Worm (Caenorhabditis elegans) whole organism, L3 larva: ENCODE results near the gene klp-12.

Experiments used
- R02D3.7 ChIP-seq: fragments of 150-350 bp; optimal IDR thresholded peaks from 2 replicates; lab custom pipeline; 2014; ENCODE audit warnings: missing biosample characterization, missing genetic modification characterization
- ZK546.5 ChIP-seq: sonication (generic microtip); optimal IDR thresholded peaks from 2 replicates; lab custom pipeline; 2017; ENCODE audit warnings: missing biosample characterization, missing genetic modification characterization
- ceh-28 ChIP-seq: fragments of 150-350 bp; optimal IDR thresholded peaks from 2 replicates; lab custom pipeline; 2014; ENCODE audit warnings: missing biosample characterization, missing genetic modification reagents, missing genetic modification characterization
- ceh-82 ChIP-seq: fragments of 150-350 bp; optimal IDR thresholded peaks from 2 replicates; lab custom pipeline; 2014; ENCODE audit warnings: missing biosample characterization, missing genetic modification characterization
- ceh-9 ChIP-seq: sonication (generic microtip); optimal IDR thresholded peaks from 2 replicates; lab custom pipeline; 2018; ENCODE audit warnings: missing biosample characterization, missing genetic modification characterization
- daf-12 ChIP-seq: fragments of 150-350 bp; optimal IDR thresholded peaks from 2 replicates; lab custom pipeline; 2014; ENCODE audit warnings: missing biosample characterization, missing genetic modification reagents, missing genetic modification characterization
- elt-1 ChIP-seq: fragments of 150-350 bp; optimal IDR thresholded peaks from 2 replicates; lab custom pipeline; 2014; ENCODE audit warnings: missing biosample characterization, missing genetic modification characterization
- elt-2 ChIP-seq: sonication (generic microtip); optimal IDR thresholded peaks from 2 replicates; lab custom pipeline; 2016; ENCODE audit warnings: missing genetic modification reagents, mild to moderate bottlenecking, missing genetic modification characterization, missing compliant biosample characterization
- elt-3 ChIP-seq, 3 experiments: fragments of 150-350 bp in 1 of 3; sonication (generic microtip) in 2 of 3; optimal IDR thresholded peaks; 2 replicates in 2 of 3; 4 replicates in 1 of 3; lab custom pipeline; 2014 to 2017; ENCODE audit warnings: missing biosample characterization in 3 of 3, missing genetic modification characterization in 3 of 3
- eor-1 ChIP-seq, 2 experiments: fragments of 150-350 bp; optimal IDR thresholded peaks; 2 replicates each; lab custom pipeline; 2014 to 2018; ENCODE audit warnings: missing biosample characterization in 2 of 2, missing genetic modification characterization in 2 of 2
- fkh-10 ChIP-seq: sonication (generic microtip); optimal IDR thresholded peaks from 2 replicates; lab custom pipeline; 2017; ENCODE audit warnings: missing biosample characterization, missing genetic modification reagents, missing genetic modification characterization
- hmg-11 ChIP-seq: sonication (generic microtip); optimal IDR thresholded peaks from 2 replicates; lab custom pipeline; 2016; ENCODE audit warnings: missing genetic modification characterization, missing compliant biosample characterization
- jun-1 ChIP-seq: fragments of 150-350 bp; optimal IDR thresholded peaks from 2 replicates; lab custom pipeline; 2014; ENCODE audit warnings: missing biosample characterization, missing genetic modification reagents, missing genetic modification characterization
- lin-15B ChIP-seq: fragments of 150-350 bp; optimal IDR thresholded peaks from 2 replicates; lab custom pipeline; 2014; ENCODE audit warnings: missing biosample characterization, missing genetic modification characterization
- lin-39 ChIP-seq: fragments of 150-350 bp; optimal IDR thresholded peaks from 2 replicates; lab custom pipeline; 2018; ENCODE audit warnings: missing biosample characterization, missing genetic modification reagents, missing genetic modification characterization
- mdl-1 ChIP-seq: fragments of 150-350 bp; optimal IDR thresholded peaks from 2 replicates; lab custom pipeline; 2014; ENCODE audit warnings: missing biosample characterization, missing genetic modification characterization
- nfya-1 ChIP-seq: sonication (generic microtip); optimal IDR thresholded peaks from 2 replicates; lab custom pipeline; 2017; ENCODE audit warnings: missing genetic modification characterization, mild to moderate bottlenecking, missing compliant biosample characterization, antibody characterized with exemption, moderate library complexity; ENCODE audit not compliant: insufficient read depth
- nhr-12 ChIP-seq: fragments of 150-350 bp; optimal IDR thresholded peaks from 2 replicates; lab custom pipeline; 2014; ENCODE audit warnings: missing biosample characterization, missing genetic modification characterization
- nhr-237 ChIP-seq: fragments of 150-350 bp; optimal IDR thresholded peaks from 2 replicates; lab custom pipeline; 2014; ENCODE audit warnings: missing biosample characterization, missing genetic modification characterization
- nhr-28 ChIP-seq: fragments of 150-350 bp; optimal IDR thresholded peaks from 2 replicates; lab custom pipeline; 2014; ENCODE audit warnings: missing biosample characterization, missing genetic modification characterization
- nhr-43 ChIP-seq: sonication (generic microtip); optimal IDR thresholded peaks from 2 replicates; lab custom pipeline; 2016; ENCODE audit warnings: mild to moderate bottlenecking, missing genetic modification characterization, missing compliant biosample characterization; ENCODE audit not compliant: poor library complexity, severe bottlenecking
- nhr-76 ChIP-seq: fragments of 150-350 bp; sonication (generic microtip); optimal IDR thresholded peaks from 5 replicates; lab custom pipeline; 2014; ENCODE audit warnings: missing biosample characterization, missing genetic modification characterization
- pha-4 ChIP-seq: fragments of 150-350 bp; optimal IDR thresholded peaks from 2 replicates; lab custom pipeline; 2014; ENCODE audit warnings: missing biosample characterization, missing genetic modification reagents, missing genetic modification characterization
- pqm-1 ChIP-seq: fragments of 150-350 bp; optimal IDR thresholded peaks from 2 replicates; lab custom pipeline; 2017; ENCODE audit warnings: missing biosample characterization, missing genetic modification characterization, inconsistent platforms
- snpc-4 ChIP-seq: fragments of 150-350 bp; optimal IDR thresholded peaks from 2 replicates; lab custom pipeline; 2014; ENCODE audit warnings: missing biosample characterization, missing genetic modification characterization
- unc-62 ChIP-seq: fragments of 150-350 bp; sonication (generic microtip); optimal IDR thresholded peaks from 4 replicates; lab custom pipeline; 2014; ENCODE audit warnings: missing biosample characterization, missing genetic modification reagents, missing genetic modification characterization
- ztf-11 ChIP-seq: fragments of 150-350 bp; optimal IDR thresholded peaks from 2 replicates; lab custom pipeline; 2014; ENCODE audit warnings: missing biosample characterization, missing genetic modification characterization

klp-12 gene

DNA sequence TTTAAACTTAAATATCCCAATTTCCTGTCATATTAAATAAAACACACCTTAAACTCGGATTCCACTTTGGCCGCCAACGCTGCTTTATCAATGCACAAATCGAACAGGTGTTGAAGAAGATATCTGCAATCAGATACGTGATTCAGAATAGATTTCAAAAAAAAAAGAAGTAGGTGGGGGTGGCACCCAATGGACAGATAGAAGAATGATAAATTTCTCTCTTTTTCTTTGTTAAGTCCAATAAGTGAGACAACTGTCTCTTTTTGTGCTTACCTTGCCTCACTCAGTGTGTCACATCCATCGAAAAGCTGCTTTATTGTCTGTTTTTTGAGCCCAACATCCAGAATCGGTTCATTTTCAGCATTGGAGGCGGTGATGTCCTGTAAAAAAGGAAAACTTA is 8.9 kb downstream of the klp-12 start:
- TF ChIP-seq pha-4 (no peak), lin-39 (tag; lab: Kevin White, UChicago) (peak; percentile 29), nhr-43 (tag; lab: Kevin White, UChicago) (no peak), nfya-1 (peak; percentile 13)

DNA sequence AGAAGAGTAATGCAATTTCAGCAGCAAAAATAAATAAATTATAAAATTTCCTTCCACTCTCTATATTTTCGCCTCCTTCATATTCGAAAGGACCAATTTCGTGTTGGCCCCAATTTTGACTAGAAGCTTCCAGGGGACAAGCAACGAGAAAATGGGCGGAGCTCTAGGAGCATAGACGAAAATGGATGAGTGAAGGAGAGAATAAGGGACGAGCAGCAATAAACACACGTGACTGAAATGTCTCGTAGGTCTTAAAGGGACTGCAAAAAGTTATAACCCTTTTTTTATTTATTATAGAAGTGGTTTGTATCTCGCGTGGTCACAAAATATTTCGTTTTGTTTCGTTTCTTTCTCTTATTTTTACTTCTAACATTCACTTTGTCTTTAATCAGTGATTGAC is 9.9 kb downstream of the klp-12 start:
- peak; percentile 62 for TF ChIP-seq lin-39 (tag; lab: Kevin White, UChicago)
- TF ChIP-seq ceh-28 (tag; lab: Kevin White, UChicago) = no peak
- TF ChIP-seq nfya-1 = peak; percentile 41
- TF ChIP-seq, all 47 proteins: peak for 2

DNA sequence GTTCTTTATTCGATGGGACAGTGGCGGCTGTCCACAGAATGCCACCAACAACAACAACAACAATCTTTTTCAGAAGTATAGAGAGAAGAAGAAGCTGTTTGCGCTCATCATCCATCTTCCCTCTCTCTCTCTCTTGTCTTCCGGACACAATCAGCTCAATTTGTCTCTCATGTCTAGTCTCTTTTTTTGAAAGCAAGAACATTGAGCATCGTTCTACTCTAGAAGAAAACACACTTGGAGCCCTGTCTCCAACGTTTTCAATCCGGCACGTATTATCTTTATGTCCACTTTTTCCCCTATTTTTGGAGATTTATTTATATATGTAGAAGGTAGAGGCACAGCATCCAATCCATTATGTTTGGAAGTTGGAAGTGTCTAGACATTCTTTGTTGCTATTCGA is 10.8 kb downstream of the klp-12 start:
- TF ChIP-seq lin-39 (tag; lab: Kevin White, UChicago) (peak; percentile 69), ZK546.5 (no peak), hmg-11 (tag; lab: Kevin White, UChicago) (no peak)

DNA sequence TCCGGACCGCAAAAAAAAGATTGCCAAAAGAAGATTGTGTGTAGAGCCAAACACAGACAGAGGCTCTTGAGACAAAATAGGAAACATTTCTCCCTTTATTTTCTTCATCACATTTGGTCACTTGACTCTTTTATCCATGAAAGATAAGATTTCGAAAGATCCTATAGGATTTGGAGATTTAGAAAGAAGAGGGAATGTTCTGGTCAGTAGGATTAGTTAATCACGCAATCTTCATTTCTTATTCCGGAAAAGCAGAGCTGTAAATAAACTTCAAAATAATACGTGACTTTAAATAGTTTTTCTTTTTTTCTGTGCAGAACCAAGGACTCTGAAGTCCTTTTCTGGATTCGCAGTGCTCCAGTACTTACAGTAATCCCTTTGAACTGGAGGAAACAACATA is 12.4 kb downstream of the klp-12 start:
- TF ChIP-seq nfya-1 (peak; percentile 7), elt-1 (tag; lab: Kevin White, UChicago) (peak; percentile 43), nhr-12 (tag; lab: Kevin White, UChicago) (no peak), ceh-9 (tag; lab: Kevin White, UChicago) (no peak)

DNA sequence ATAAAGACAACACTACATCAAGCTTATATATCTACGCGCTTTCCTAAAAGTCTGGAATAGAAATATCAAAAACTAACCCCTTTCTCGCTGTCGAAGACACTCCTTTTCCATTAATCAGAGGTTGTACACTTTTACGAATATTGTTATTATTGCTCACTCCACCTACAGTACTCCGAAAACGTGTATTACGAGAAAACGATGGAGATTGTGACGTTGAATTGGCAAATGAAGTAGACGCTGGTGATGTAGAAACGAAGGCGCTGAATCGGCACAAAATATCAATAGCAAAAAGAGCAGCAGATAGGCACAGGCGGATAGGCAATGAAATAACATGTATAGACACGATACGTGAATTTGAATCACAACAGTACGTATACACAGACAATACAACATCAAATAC is 15.4 kb downstream of the klp-12 start:
- TF ChIP-seq nhr-43 (tag; lab: Kevin White, UChicago) = no peak
- no peak for TF ChIP-seq elt-2 (tag; lab: Kevin White, UChicago)
- TF ChIP-seq elt-3 (tag; optimal IDR thresholded peaks at IDR 0.05; lab: Kevin White, UChicago) = no peak
- no peak for TF ChIP-seq snpc-4 (tag; lab: Kevin White, UChicago)
- no peak for TF ChIP-seq unc-62 (GFP tag; lab: Kevin White, UChicago)
- TF ChIP-seq elt-1 (tag; lab: Kevin White, UChicago) = no peak
- TF ChIP-seq ZK546.5 = no peak
- TF ChIP-seq, all 47 proteins: peak for 0

DNA sequence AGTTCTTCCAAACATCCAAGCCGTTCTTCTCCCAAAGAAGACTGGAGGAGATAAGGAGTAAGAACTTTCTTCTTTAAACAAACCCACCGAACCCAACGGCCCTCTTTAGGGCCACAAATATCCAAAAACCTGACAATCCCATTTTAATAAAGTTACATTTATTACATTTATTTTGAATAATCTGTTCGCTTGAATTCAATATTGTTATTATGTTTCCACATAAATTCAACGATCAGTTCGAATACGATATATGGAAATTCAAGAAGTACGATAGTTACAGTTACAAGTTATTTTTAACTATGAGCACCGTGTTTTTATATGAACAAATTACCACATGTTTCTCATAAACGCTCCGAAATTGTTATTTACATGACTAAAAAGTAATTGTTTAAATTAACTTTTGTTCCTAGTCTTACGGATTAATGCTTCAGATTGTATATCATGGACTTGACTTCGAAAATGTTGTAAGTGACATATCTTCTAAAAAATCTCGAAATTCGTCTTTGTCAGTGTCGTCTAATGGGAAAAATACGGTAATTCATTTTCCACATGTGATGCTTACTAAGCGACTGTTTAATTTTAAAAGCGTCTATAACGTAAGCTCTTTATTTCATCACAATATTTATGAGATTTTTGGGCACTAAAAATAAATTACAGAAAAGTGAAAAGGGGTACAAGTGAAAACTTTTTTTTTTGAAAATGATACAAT is 18.8 kb downstream of the klp-12 start:
- TF ChIP-seq mdl-1 (tag; lab: Kevin White, UChicago) (no peak), ceh-28 (tag; lab: Kevin White, UChicago) (no peak), lin-15B (tag; lab: Kevin White, UChicago) (no peak), R02D3.7 (tag; lab: Kevin White, UChicago) (no peak), pqm-1 (no peak), nhr-28 (tag; lab: Kevin White, UChicago) (no peak), fkh-10 (no peak), nhr-237 (tag; lab: Kevin White, UChicago) (no peak), ZK546.5 (no peak), eor-1 (tag; optimal IDR thresholded peaks at IDR 0.05; lab: Kevin White, UChicago) (no peak), ztf-11 (tag; lab: Kevin White, UChicago) (no peak), ceh-9 (tag; lab: Kevin White, UChicago) (no peak)
- TF ChIP-seq, all 47 proteins: peak for 0

DNA sequence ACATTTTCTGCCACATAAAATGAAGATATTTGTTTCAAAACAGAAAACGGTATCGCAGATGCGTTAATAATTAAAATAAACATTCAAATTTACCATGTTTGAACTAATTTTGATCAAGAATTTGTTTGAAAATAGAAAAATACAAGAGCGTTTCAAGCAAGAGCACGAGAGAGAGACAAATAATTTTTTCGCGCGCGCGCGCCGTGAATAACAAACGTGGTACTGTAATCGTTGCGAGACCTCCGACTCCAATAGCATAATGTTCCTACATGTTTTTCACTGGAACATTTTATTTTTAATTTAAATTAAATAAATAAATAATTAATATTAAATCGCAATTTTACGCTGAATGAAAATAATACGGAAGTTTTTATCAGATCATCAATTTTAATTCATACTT is 22.6 kb downstream of the klp-12 start, which contains the start of gene F54E12.2:
Gene F54E12.2 (minus strand): TSS at position 164 of the 400 bp plus-strand sequence.
- TF ChIP-seq hmg-11 (tag; lab: Kevin White, UChicago) (no peak), jun-1 (tag; lab: Kevin White, UChicago) (no peak), nhr-76 (no peak), ZK546.5 (no peak), daf-12 (tag; lab: Kevin White, UChicago) (no peak), ceh-82 (no peak)
